Fruit fly (Drosophila melanogaster): ENCODE data around the gene CG5254.

CG5254 gene

dm6 chrX:751201-751600, 1.1 kb downstream of the CG5254 start, which contains the start of gene CG13362:
CG13362 (minus strand) TSS chrX:751301.
- no peak for TF ChIP-seq lola (GFP tag; optimal IDR thresholded peaks at IDR 0.05)
- TF ChIP-seq usp (GFP tag; optimal IDR thresholded peaks at IDR 0.05): no peak
- TF ChIP-seq ey (GFP tag; optimal IDR thresholded peaks at IDR 0.05): no peak
- no peak for TF ChIP-seq rgr (GFP tag; optimal IDR thresholded peaks at IDR 0.05)
- TF ChIP-seq h (GFP tag; optimal IDR thresholded peaks at IDR 0.05): no peak
- no peak for TF ChIP-seq sv (GFP tag; optimal IDR thresholded peaks at IDR 0.05)
- no peak for TF ChIP-seq Hr78 (GFP tag; optimal IDR thresholded peaks at IDR 0.05)

dm6 chrX:753553-753952, 3.4 kb downstream of the CG5254 start, which contains the start of gene CG13361:
CG13361 (minus strand) TSS chrX:753653.
- no peak for TF ChIP-seq dl (GFP tag; optimal IDR thresholded peaks at IDR 0.05; ENCODE audit: insufficient read depth in 1 of 2, partially characterized antibody in 2 of 2)
- no peak for TF ChIP-seq CrebA (GFP tag; optimal IDR thresholded peaks at IDR 0.05; ENCODE audit: borderline replicate concordance)
- no peak for TF ChIP-seq jim (GFP tag; optimal IDR thresholded peaks at IDR 0.05)
- no peak for TF ChIP-seq tai (GFP tag; optimal IDR thresholded peaks at IDR 0.05)
- no peak for TF ChIP-seq Hr83 (GFP tag; optimal IDR thresholded peaks at IDR 0.05; ENCODE audit: poor library complexity, severe bottlenecking)
- no peak for TF ChIP-seq sv (GFP tag; optimal IDR thresholded peaks at IDR 0.05)
- no peak for TF ChIP-seq Sp1 (GFP tag; optimal IDR thresholded peaks at IDR 0.05)
- TF ChIP-seq foxo (GFP tag; optimal IDR thresholded peaks at IDR 0.05): no peak
- TF ChIP-seq CG32264 (GFP tag; optimal IDR thresholded peaks at IDR 0.05): no peak
- TF ChIP-seq rgr (GFP tag; optimal IDR thresholded peaks at IDR 0.05): no peak

- TF ChIP-seq Dfd (GFP tag; optimal IDR thresholded peaks at IDR 0.05): no peak
- TF ChIP-seq HLH106 (tag; optimal IDR thresholded peaks at IDR 0.05): peak; percentile 80
- peak; percentile 59 for TF ChIP-seq Jra (GFP tag; optimal IDR thresholded peaks at IDR 0.05)
- TF ChIP-seq Sp1 (GFP tag; optimal IDR thresholded peaks at IDR 0.05): peak; percentile 76
- peak; percentile 94 for TF ChIP-seq h (GFP tag; optimal IDR thresholded peaks at IDR 0.05)
- peak; percentile 66 for TF ChIP-seq woc (GFP tag; optimal IDR thresholded peaks at IDR 0.05)
- TF ChIP-seq CG32264 (GFP tag; optimal IDR thresholded peaks at IDR 0.05): peak; percentile 74
- TF ChIP-seq sage (GFP tag; optimal IDR thresholded peaks at IDR 0.05): peak; percentile 59
- TF ChIP-seq Dif (GFP tag; optimal IDR thresholded peaks at IDR 0.05; ENCODE audit: partially characterized antibody): no peak
- TF ChIP-seq sv (GFP tag; optimal IDR thresholded peaks at IDR 0.05): peak; percentile 82
- TF ChIP-seq dl (GFP tag; optimal IDR thresholded peaks at IDR 0.05; ENCODE audit: insufficient read depth in 1 of 2, partially characterized antibody in 2 of 2): no peak
- no peak for TF ChIP-seq Vsx2 (GFP tag; optimal IDR thresholded peaks at IDR 0.05; ENCODE audit: partially characterized antibody)
- peak; percentile 90 for TF ChIP-seq ey (GFP tag; optimal IDR thresholded peaks at IDR 0.05)
- no peak for TF ChIP-seq Hr78 (GFP tag; optimal IDR thresholded peaks at IDR 0.05)
- TF ChIP-seq dmrt93B (GFP tag; optimal IDR thresholded peaks at IDR 0.05): peak; percentile 66
- TF ChIP-seq rgr (GFP tag; optimal IDR thresholded peaks at IDR 0.05): peak; percentile 92
- peak; percentile 28 to 91 for TF ChIP-seq foxo (GFP tag; optimal IDR thresholded peaks at IDR 0.05)
- TF ChIP-seq Hr83 (GFP tag; optimal IDR thresholded peaks at IDR 0.05; ENCODE audit: poor library complexity, severe bottlenecking): peak; percentile 44
- peak; percentile 89 for TF ChIP-seq br (GFP tag; optimal IDR thresholded peaks at IDR 0.05)
- TF ChIP-seq Hnf4 (GFP tag; optimal IDR thresholded peaks at IDR 0.05): peak; percentile 86
- TF ChIP-seq Rel (GFP tag; optimal IDR thresholded peaks at IDR 0.05): peak; percentile 58
- peak; percentile 54 for TF ChIP-seq Rel (tag; optimal IDR thresholded peaks at IDR 0.05)
- TF ChIP-seq CrebA (GFP tag; optimal IDR thresholded peaks at IDR 0.05; ENCODE audit: borderline replicate concordance): no peak
- peak; percentile 87 for TF ChIP-seq OdsH (GFP tag; optimal IDR thresholded peaks at IDR 0.05)
- TF ChIP-seq psq (GFP tag; optimal IDR thresholded peaks at IDR 0.05): peak; percentile 71
- TF ChIP-seq Mio (GFP tag; optimal IDR thresholded peaks at IDR 0.05): peak; percentile 67
- TF ChIP-seq fru (GFP tag; optimal IDR thresholded peaks at IDR 0.05): peak; percentile 90
Measured at dm6 chrX:755642-756332, 5.6 kb downstream of the CG5254 start.

- TF ChIP-seq Rel (GFP tag; optimal IDR thresholded peaks at IDR 0.05) (peak; percentile 12), Rel (tag; optimal IDR thresholded peaks at IDR 0.05) (peak; percentile 5), psq (GFP tag; optimal IDR thresholded peaks at IDR 0.05) (no peak), Hnf4 (GFP tag; optimal IDR thresholded peaks at IDR 0.05) (no peak), h (GFP tag; optimal IDR thresholded peaks at IDR 0.05) (peak; percentile 22), CrebA (GFP tag; optimal IDR thresholded peaks at IDR 0.05; ENCODE audit: borderline replicate concordance) (no peak), CG32264 (GFP tag; optimal IDR thresholded peaks at IDR 0.05) (no peak)
Measured at dm6 chrX:756856-757255, 6.7 kb downstream of the CG5254 start.

Data from whole organism, wandering third instar larva.